Worm (Caenorhabditis elegans) whole organism, midembryonic: ENCODE results near the gene rpn-2.

ENCODE experiments used
- T22C8.4 ChIP-seq: fragments of 200-800 bp; sonication (Bioruptor generic); IDR thresholded peaks from 2 replicates; pipeline ENCODE4 v1.3.6; 2022; ENCODE audit warnings: missing genetic modification characterization, missing compliant biosample characterization
- cog-1 ChIP-seq: sonication (generic microtip); optimal IDR thresholded peaks from 2 replicates; lab custom pipeline; 2016; ENCODE audit warnings: missing genetic modification characterization, missing compliant biosample characterization
- flt-1 ChIP-seq: fragments of 200-800 bp; sonication (Bioruptor generic); IDR thresholded peaks from 2 replicates; pipeline ENCODE4 v1.3.6; 2022; ENCODE audit warnings: missing genetic modification characterization, missing compliant biosample characterization
- klf-2 ChIP-seq: fragments of 200-800 bp; sonication (Bioruptor generic); conservative IDR thresholded peaks from 2 replicates; pipeline ENCODE4 v1.3.6; 2022; ENCODE audit warnings: missing genetic modification reagents, missing genetic modification characterization, missing compliant biosample characterization
- med-1 ChIP-seq: sonication (generic microtip); optimal IDR thresholded peaks from 2 replicates; lab custom pipeline; 2017; ENCODE audit warnings: missing genetic modification characterization, mild to moderate bottlenecking, missing compliant biosample characterization, antibody characterized with exemption, missing genetic modification reagents; ENCODE audit not compliant: insufficient read depth
- ref-1 ChIP-seq: fragments of 200-800 bp; sonication (Bioruptor generic); conservative IDR thresholded peaks from 2 replicates; pipeline ENCODE4 v1.3.6; 2022; ENCODE audit warnings: missing genetic modification reagents, missing genetic modification characterization, missing compliant biosample characterization
- tab-1 ChIP-seq: fragments of 200-800 bp; sonication (Bioruptor generic); IDR thresholded peaks from 2 replicates; pipeline ENCODE4 v1.3.6; 2022; ENCODE audit warnings: missing genetic modification characterization, missing compliant biosample characterization
- ztf-23 ChIP-seq: fragments of 200-800 bp; sonication (Bioruptor generic); IDR thresholded peaks from 2 replicates; pipeline ENCODE4 v1.3.6; 2022; ENCODE audit warnings: missing genetic modification reagents, missing genetic modification characterization, missing compliant biosample characterization
- ztf-29 ChIP-seq: fragments of 200-800 bp; sonication (Bioruptor generic); IDR thresholded peaks from 2 replicates; pipeline ENCODE4 v1.3.6; 2022; ENCODE audit warnings: missing genetic modification reagents, missing genetic modification characterization, missing compliant biosample characterization

The rpn-2 gene

DNA sequence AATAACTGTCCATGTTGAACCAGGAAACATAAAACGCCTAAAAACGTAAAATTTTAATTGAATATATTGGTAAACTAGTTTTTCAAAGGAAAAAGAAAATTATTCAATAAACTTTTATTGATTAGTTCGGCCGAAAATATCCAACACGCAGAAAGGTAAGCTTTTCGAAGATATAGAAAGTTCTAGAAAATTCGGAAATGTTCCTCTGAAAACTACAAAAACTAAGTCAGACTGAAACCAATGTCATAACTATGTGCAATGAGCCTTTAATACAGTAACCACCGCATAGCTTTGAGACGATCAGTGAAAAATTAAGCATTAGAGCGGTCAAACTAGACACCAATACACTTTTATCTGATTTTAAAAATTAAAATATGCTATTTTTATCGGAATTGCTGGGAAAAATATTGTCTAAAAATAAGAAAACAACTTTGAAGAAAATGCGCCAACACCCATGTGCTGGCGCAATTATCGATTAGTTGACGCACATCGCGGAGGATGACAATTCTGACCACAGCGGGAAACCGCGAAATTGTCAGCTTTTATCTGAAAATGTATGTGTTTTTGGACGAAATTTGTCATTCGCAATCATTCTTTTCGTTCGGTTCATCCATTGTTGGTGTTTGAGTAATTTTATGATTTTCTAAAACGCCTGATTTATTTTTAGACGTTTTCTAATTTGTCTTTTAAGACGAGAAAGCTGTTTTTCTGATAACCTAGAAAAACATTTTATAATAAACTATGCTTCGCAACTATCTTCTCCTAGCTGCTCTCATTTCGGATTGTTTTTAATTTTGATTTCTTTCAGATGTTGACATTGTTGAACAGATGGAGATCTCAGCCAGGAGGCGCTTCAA lies at the start of gene rpn-2, which contains the start of gene C23G10.7:
TSS of gene rpn-2 (plus strand) at position 807 of the 857 bp plus-strand sequence.
TSS of gene C23G10.7 (minus strand) at position 37 of the 857 bp plus-strand sequence.
- peak; percentile 76 for TF ChIP-seq T22C8.4
- TF ChIP-seq ztf-23 (GFP tag; lab: Robert Waterston, UW) = peak; percentile 74
- TF ChIP-seq ztf-29 = no peak

DNA sequence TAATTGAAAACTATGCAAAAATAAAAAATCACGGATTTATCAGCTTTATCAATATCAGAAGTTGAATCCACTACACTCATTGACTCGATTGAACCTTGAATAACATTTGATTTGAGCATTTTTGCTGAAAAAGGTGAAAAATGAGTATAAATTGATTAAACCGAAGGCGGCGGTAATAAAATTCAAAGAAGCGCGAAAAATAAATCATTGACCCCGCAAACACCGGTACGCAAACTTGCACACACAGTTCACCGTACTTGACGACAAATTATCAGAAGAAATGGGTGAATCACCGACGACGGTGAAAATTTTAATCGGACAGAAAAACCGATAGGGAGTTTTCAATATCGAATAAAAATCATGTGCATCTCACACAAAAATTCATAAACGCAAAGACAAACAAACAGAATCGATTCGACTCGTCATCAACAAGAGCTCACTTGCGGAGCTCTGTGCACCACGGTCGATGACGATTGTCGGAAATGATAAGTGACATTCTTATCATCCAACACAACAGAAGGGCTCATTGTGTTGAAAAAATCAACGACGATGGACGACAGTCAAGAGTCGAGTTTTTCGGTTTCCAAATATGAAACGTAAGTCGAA lies 49.4 kb upstream of the rpn-2 start, which contains the start of the genes wht-7 and Y42G9A.1:
TSS of gene wht-7 (minus strand) at position 131 of the 606 bp plus-strand sequence.
TSS of gene Y42G9A.1 (plus strand) at position 495 of the 606 bp plus-strand sequence.
- no peak for TF ChIP-seq cog-1 (tag; lab: Kevin White, UChicago)
- TF ChIP-seq tab-1 (GFP tag; lab: Robert Waterston, UW) = no peak
- no peak for TF ChIP-seq ztf-23 (GFP tag; lab: Robert Waterston, UW)
- no peak for TF ChIP-seq T22C8.4
- no peak for TF ChIP-seq ztf-29
- TF ChIP-seq ref-1 (GFP tag; lab: Robert Waterston, UW) = no peak
- TF ChIP-seq flt-1 = no peak
- TF ChIP-seq klf-2 = no peak
- no peak for TF ChIP-seq med-1

DNA sequence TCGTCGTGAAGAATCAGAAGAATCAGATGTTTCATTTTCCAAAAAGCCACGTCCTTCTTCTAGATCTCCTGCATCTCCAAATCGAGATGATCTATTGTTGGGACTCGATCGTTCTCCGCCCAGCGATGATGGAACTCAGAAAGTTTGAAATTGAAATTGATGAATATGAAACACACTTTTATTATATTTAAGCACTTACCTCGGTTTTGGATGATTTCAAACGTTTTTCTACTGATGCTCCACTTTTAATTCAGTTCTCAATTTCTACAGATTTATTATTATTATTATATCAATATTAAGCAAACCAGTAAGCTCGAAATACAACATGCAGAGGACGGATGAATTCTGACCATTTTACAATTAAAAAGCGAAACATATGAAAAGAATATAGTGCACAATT lies 44.4 kb upstream of the rpn-2 start:
- TF ChIP-seq T22C8.4 (no peak), ref-1 (GFP tag; lab: Robert Waterston, UW) (no peak), ztf-23 (GFP tag; lab: Robert Waterston, UW) (no peak), klf-2 (no peak), med-1 (no peak), cog-1 (tag; lab: Kevin White, UChicago) (no peak)

DNA sequence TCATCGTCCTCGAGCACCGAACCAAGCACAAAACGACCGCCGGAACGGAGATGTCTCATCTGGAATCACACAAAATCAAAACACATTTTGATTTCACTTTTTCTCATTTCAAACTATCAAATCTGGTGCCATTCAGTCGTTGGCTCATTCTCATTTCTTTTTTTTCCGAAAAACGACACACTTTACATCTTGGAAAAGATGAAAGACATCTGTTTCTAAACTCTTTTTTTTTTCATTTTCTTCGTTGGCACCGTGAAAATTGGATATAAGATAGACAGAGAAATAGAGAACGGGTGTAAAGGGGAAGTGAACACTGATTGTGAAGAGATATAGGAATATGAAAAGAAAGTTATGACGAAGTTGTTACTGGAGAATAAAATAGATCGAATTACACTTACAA lies 43.2 kb upstream of the rpn-2 start:
- TF ChIP-seq klf-2 (no peak), cog-1 (tag; lab: Kevin White, UChicago) (no peak), tab-1 (GFP tag; lab: Robert Waterston, UW) (no peak), med-1 (no peak), flt-1 (no peak), ztf-29 (no peak), ztf-23 (GFP tag; lab: Robert Waterston, UW) (no peak), ref-1 (GFP tag; lab: Robert Waterston, UW) (no peak), T22C8.4 (no peak)

ce11 chrIII:6157708-6158321 lies 41.2 kb upstream of the rpn-2 start, which contains the start of gene anmt-2:
Gene anmt-2, minus strand, starts transcription at chrIII:6157758.
- TF ChIP-seq tab-1 (GFP tag; lab: Robert Waterston, UW) = no peak

- TF ChIP-seq tab-1 (GFP tag; lab: Robert Waterston, UW) (peak; percentile 93), klf-2 (peak; percentile 88), ztf-23 (GFP tag; lab: Robert Waterston, UW) (peak; percentile 95), cog-1 (tag; lab: Kevin White, UChicago) (peak; percentile 89), med-1 (peak; percentile 60), ref-1 (GFP tag; lab: Robert Waterston, UW) (peak; percentile 89), flt-1 (peak; percentile 96), T22C8.4 (peak; percentile 90), ztf-29 (peak; percentile 95)
Observed at ce11 chrIII:6158642-6159475, 40.1 kb upstream of the rpn-2 start, which contains the start of gene nfm-1. Gene nfm-1, plus strand, starts transcription at chrIII:6159453.

ce11 chrIII:6163381-6163780 lies 35.6 kb upstream of the rpn-2 start:
- TF ChIP-seq med-1 (no peak), tab-1 (GFP tag; lab: Robert Waterston, UW) (no peak), cog-1 (tag; lab: Kevin White, UChicago) (no peak), klf-2 (no peak), ztf-23 (GFP tag; lab: Robert Waterston, UW) (no peak), flt-1 (no peak), T22C8.4 (no peak), ztf-29 (no peak), ref-1 (GFP tag; lab: Robert Waterston, UW) (no peak)

DNA sequence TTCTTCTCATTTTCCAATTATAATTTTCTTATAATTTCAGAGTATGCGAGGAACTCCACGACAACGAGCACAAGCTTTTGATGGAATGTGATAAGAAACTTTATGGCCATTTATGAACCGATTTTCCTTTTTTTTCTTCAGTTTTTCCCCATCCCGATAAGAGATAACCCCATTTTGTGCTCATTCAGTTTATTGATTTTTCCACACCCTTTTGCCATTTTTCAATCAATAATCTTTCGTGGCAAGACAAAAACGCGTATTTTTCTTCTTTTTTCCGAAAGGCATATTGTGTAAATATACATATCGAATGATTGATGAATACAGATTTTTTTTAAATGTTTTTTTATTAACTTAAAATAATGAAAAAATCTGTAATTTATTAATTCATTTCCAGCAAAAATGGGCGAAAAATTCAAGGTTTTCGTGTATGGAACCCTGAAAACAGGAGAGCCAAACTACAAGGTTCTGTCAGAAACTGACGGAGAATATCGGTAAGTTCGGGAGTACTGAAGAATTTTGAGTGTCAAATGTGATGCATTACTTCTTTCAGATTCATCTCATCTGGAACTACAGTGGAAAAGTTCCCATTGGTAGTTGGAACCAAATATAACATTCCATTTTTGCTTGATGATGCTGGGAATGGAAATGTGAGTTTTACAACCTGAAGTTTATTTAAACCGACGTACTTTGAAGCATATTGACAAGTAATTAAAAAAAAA lies 34.6 kb upstream of the rpn-2 start, which contains the start of gene F42A10.9:
TSS of gene F42A10.9 (plus strand) at position 321 of the 719 bp plus-strand sequence.
- no peak for TF ChIP-seq ref-1 (GFP tag; lab: Robert Waterston, UW)
- no peak for TF ChIP-seq tab-1 (GFP tag; lab: Robert Waterston, UW)
- TF ChIP-seq T22C8.4 = 0 out of 2 replicates have a peak, but pooled peaks have one; percentile 16

ce11 chrIII:6165240-6165639 lies 33.7 kb upstream of the rpn-2 start:
- TF ChIP-seq cog-1 (tag; lab: Kevin White, UChicago) = no peak
- TF ChIP-seq ztf-29 = no peak
- TF ChIP-seq T22C8.4 = no peak
- no peak for TF ChIP-seq flt-1
- no peak for TF ChIP-seq klf-2
